Worm (Caenorhabditis elegans) whole organism, early embryonic: ENCODE results near the gene nhr-27.

Experiments used
- ama-1 ChIP-seq: fragments of 150-350 bp; optimal IDR thresholded peaks from 2 replicates; lab custom pipeline; 2014
- ceh-13 ChIP-seq: fragments of 200-800 bp; sonication (Bioruptor generic); optimal IDR thresholded peaks from 2 replicates; lab custom pipeline; 2018; ENCODE audit warnings: mild to moderate bottlenecking, missing genetic modification characterization, missing compliant biosample characterization
- ets-7 ChIP-seq: sonication (generic microtip); optimal IDR thresholded peaks from 2 replicates; lab custom pipeline; 2016; ENCODE audit warnings: missing genotype, missing genetic modification characterization, missing compliant biosample characterization
- tbx-11 ChIP-seq: fragments of 200-800 bp; sonication (Bioruptor generic); IDR thresholded peaks from 2 replicates; pipeline ENCODE4 v1.3.6; 2022; ENCODE audit warnings: missing genetic modification characterization, missing compliant biosample characterization

- TF ChIP-seq ets-7 (tag; lab: Kevin White, UChicago) (no peak), tbx-11 (GFP tag; lab: Robert Waterston, UW) (no peak), ama-1 (lab: Kevin White, UChicago) (no peak), ceh-13 (GFP tag; lab: Kevin White, UChicago) (no peak)
These were observed 140.2 kb downstream of the nhr-27 start, which contains the start of gene nhr-17 for ce11 chrX:12667804-12668511.
